Fruit fly (Drosophila melanogaster) whole organism, embryonic: ENCODE results near the gene ddbt.

Experiments
- ATbp ChIP-seq: fragments of 200-800 bp; sonication (Bioruptor generic); optimal IDR thresholded peaks from 2 replicates; lab custom pipeline; 2017; ENCODE audit warnings: missing biosample characterization, mild to moderate bottlenecking, missing genetic modification characterization, missing genetic modification reagents
- Abd-B ChIP-seq: fragments of 200-800 bp; sonication (Bioruptor generic); optimal IDR thresholded peaks from 2 replicates; lab custom pipeline; 2018; ENCODE audit warnings: missing biosample characterization, mild to moderate bottlenecking, missing genetic modification characterization, moderate library complexity
- Atf3 ChIP-seq: fragments of 200-800 bp; sonication (Bioruptor generic); optimal IDR thresholded peaks from 3 replicates; lab custom pipeline; 2016; ENCODE audit warnings: missing biosample characterization, missing genetic modification characterization
- BEAF-32 ChIP-seq: fragments of 200-800 bp; sonication (Bioruptor generic); optimal IDR thresholded peaks from 3 replicates; lab custom pipeline; 2017; ENCODE audit warnings: missing biosample characterization, missing genetic modification characterization, mild to moderate bottlenecking, moderate library complexity, missing genetic modification reagents
- CG10209 ChIP-seq: fragments of 200-800 bp; sonication (Bioruptor generic); optimal IDR thresholded peaks from 3 replicates; lab custom pipeline; 2017; ENCODE audit warnings: missing biosample characterization, mild to moderate bottlenecking, missing genetic modification characterization, missing genetic modification reagents
- CG10267 ChIP-seq: fragments of 200-800 bp; sonication (Bioruptor generic); optimal IDR thresholded peaks from 2 replicates; lab custom pipeline; 2018; ENCODE audit warnings: missing biosample characterization, mild to moderate bottlenecking, missing genetic modification characterization, moderate library complexity
- CG10366 ChIP-seq: fragments of 200-800 bp; sonication (Bioruptor generic); IDR thresholded peaks from 2 replicates; pipeline ENCODE4 v1.3.6; 2022; ENCODE audit warnings: missing biosample characterization, missing genetic modification characterization
- CG11560 ChIP-seq: fragments of 200-800 bp; sonication (Bioruptor generic); IDR thresholded peaks from 3 replicates; pipeline ENCODE4 v1.3.6; 2022; ENCODE audit warnings: missing biosample characterization, missing genetic modification characterization
- CG12391 ChIP-seq: fragments of 200-800 bp; sonication (Bioruptor generic); optimal IDR thresholded peaks from 3 replicates; lab custom pipeline; 2018; ENCODE audit warnings: missing biosample characterization, mild to moderate bottlenecking, missing genetic modification characterization, moderate library complexity
- CG14667 ChIP-seq: fragments of 200-800 bp; sonication (Bioruptor generic); IDR thresholded peaks from 2 replicates; pipeline ENCODE4 v1.3.6; 2022; ENCODE audit warnings: missing biosample characterization, missing genetic modification characterization
- CG17328 ChIP-seq: fragments of 200-800 bp; sonication (Bioruptor generic); IDR thresholded peaks from 2 replicates; pipeline ENCODE4 v1.3.6; 2022; ENCODE audit warnings: missing biosample characterization, missing genetic modification characterization
- CG17612 ChIP-seq: fragments of 200-800 bp; sonication (Bioruptor generic); IDR thresholded peaks from 2 replicates; pipeline ENCODE4 v1.3.6; 2022; ENCODE audit warnings: missing biosample characterization, missing genetic modification characterization
- CG2875 ChIP-seq: fragments of 200-800 bp; sonication (Bioruptor generic); optimal IDR thresholded peaks from 2 replicates; lab custom pipeline; 2017; ENCODE audit warnings: missing biosample characterization, mild to moderate bottlenecking, missing genetic modification characterization, missing genetic modification reagents
- CG33213 ChIP-seq: fragments of 200-800 bp; sonication (Bioruptor generic); optimal IDR thresholded peaks from 3 replicates; lab custom pipeline; 2016; ENCODE audit warnings: missing biosample characterization, missing genetic modification characterization
- CG3995 ChIP-seq: fragments of 200-800 bp; sonication (Bioruptor generic); optimal IDR thresholded peaks from 3 replicates; lab custom pipeline; 2016; ENCODE audit warnings: missing biosample characterization, missing genetic modification characterization
- CG43689 ChIP-seq: fragments of 200-800 bp; sonication (Bioruptor generic); IDR thresholded peaks from 2 replicates; pipeline ENCODE4 v1.3.6; 2022; ENCODE audit warnings: missing biosample characterization, missing genetic modification characterization
- CG5180 ChIP-seq: fragments of 200-800 bp; sonication (Bioruptor generic); optimal IDR thresholded peaks from 3 replicates; lab custom pipeline; 2017; ENCODE audit warnings: missing biosample characterization, missing genetic modification characterization, mild to moderate bottlenecking, moderate library complexity, missing genetic modification reagents
- CG5953 ChIP-seq: fragments of 200-800 bp; sonication (Bioruptor generic); IDR thresholded peaks from 2 replicates; pipeline ENCODE4 v1.3.6; 2022; ENCODE audit warnings: missing biosample characterization, missing genetic modification characterization
- CG6254 ChIP-seq: fragments of 200-800 bp; sonication (Bioruptor generic); optimal IDR thresholded peaks from 3 replicates; lab custom pipeline; 2017; ENCODE audit warnings: mild to moderate bottlenecking, missing biosample characterization, missing genetic modification reagents, missing genetic modification characterization
- CG7372 ChIP-seq: fragments of 200-800 bp; sonication (Bioruptor generic); IDR thresholded peaks from 2 replicates; pipeline ENCODE4 v1.3.6; 2022; ENCODE audit warnings: missing biosample characterization, missing genetic modification characterization
- CG7839 ChIP-seq: fragments of 200-800 bp; sonication (Bioruptor generic); optimal IDR thresholded peaks from 3 replicates; lab custom pipeline; 2018; ENCODE audit warnings: missing biosample characterization, mild to moderate bottlenecking, missing genetic modification characterization, moderate library complexity
- CG9727 ChIP-seq: fragments of 200-800 bp; sonication (Bioruptor generic); optimal IDR thresholded peaks from 3 replicates; lab custom pipeline; 2017; ENCODE audit warnings: missing biosample characterization, mild to moderate bottlenecking, missing genetic modification characterization
- CrebB ChIP-seq: fragments of 200-800 bp; sonication (Bioruptor generic); optimal IDR thresholded peaks from 3 replicates; lab custom pipeline; 2018; ENCODE audit warnings: missing biosample characterization, mild to moderate bottlenecking, missing genetic modification characterization
- D ChIP-seq, 2 experiments: fragments of 200-800 bp in 1 of 2; fragments of >200 bp in 1 of 2; sonication (Bioruptor generic) in 1 of 2; optimal IDR thresholded peaks; 2 replicates in 1 of 2; 3 replicates in 1 of 2; lab custom pipeline; 2017; ENCODE audit warnings: mild to moderate bottlenecking in 1 of 2, missing biosample characterization in 1 of 2, missing genetic modification characterization in 1 of 2, missing genetic modification reagents in 1 of 2
- D19A ChIP-seq: fragments of 200-800 bp; optimal IDR thresholded peaks from 3 replicates; lab custom pipeline; 2019; ENCODE audit warnings: missing biosample characterization, mild to moderate bottlenecking, missing genetic modification characterization, moderate library complexity
- Dad ChIP-seq: fragments of 200-800 bp; sonication (Bioruptor generic); optimal IDR thresholded peaks from 3 replicates; lab custom pipeline; 2016; ENCODE audit warnings: missing biosample characterization, missing genetic modification characterization
- Optix ChIP-seq: fragments of 200-800 bp; sonication (Bioruptor generic); IDR thresholded peaks from 3 replicates; pipeline ENCODE4 v1.3.6; 2022; ENCODE audit warnings: missing biosample characterization, missing genetic modification characterization
- Tbp ChIP-seq: fragments of >200 bp; optimal IDR thresholded peaks from 2 replicates; lab custom pipeline; 2018; ENCODE audit warnings: missing biosample characterization, missing genetic modification characterization
- Vsx1 ChIP-seq: fragments of 200-800 bp; sonication (Bioruptor generic); optimal IDR thresholded peaks from 2 replicates; lab custom pipeline; 2017; ENCODE audit warnings: missing biosample characterization, mild to moderate bottlenecking, missing genetic modification characterization, missing genetic modification reagents
- Xbp1 ChIP-seq: fragments of 200-800 bp; sonication (Bioruptor generic); optimal IDR thresholded peaks from 3 replicates; lab custom pipeline; 2016; ENCODE audit warnings: missing biosample characterization, mild to moderate bottlenecking, missing genetic modification characterization
- ab ChIP-seq: fragments of 200-800 bp; sonication (Bioruptor generic); optimal IDR thresholded peaks from 2 replicates; lab custom pipeline; 2016; ENCODE audit warnings: missing biosample characterization, missing genetic modification characterization
- al ChIP-seq: fragments of 200-800 bp; sonication (Bioruptor generic); IDR thresholded peaks from 2 replicates; pipeline ENCODE4 v1.3.6; 2022; ENCODE audit warnings: missing biosample characterization, missing genetic modification characterization
- ara ChIP-seq: fragments of 200-800 bp; sonication (Bioruptor generic); IDR thresholded peaks from 2 replicates; pipeline ENCODE4 v1.3.6; 2022; ENCODE audit warnings: missing biosample characterization, missing genetic modification characterization
- bbx ChIP-seq: fragments of 200-800 bp; sonication (Bioruptor generic); IDR thresholded peaks from 2 replicates; pipeline ENCODE4 v1.3.6; 2022; ENCODE audit warnings: missing biosample characterization, missing genetic modification characterization; ENCODE audit not compliant: partially characterized antibody
- cas ChIP-seq: fragments of 200-800 bp; sonication (Bioruptor generic); IDR thresholded peaks from 2 replicates; pipeline ENCODE4 v1.3.6; 2022; ENCODE audit warnings: missing biosample characterization, missing genetic modification characterization
- corto ChIP-seq: fragments of 200-800 bp; sonication (Bioruptor generic); optimal IDR thresholded peaks from 2 replicates; lab custom pipeline; 2016; ENCODE audit warnings: missing biosample characterization, mild to moderate bottlenecking, missing genetic modification characterization, moderate library complexity
- esg ChIP-seq: fragments of 200-800 bp; sonication (Bioruptor generic); conservative IDR thresholded peaks from 2 replicates; pipeline ENCODE4 v1.3.6; 2022; ENCODE audit warnings: missing biosample characterization, missing genetic modification characterization
- gro ChIP-seq: fragments of 200-800 bp; sonication (Bioruptor generic); optimal IDR thresholded peaks from 2 replicates; lab custom pipeline; 2016; ENCODE audit warnings: missing biosample characterization, missing genetic modification characterization
- lola ChIP-seq, 3 experiments: fragments of >200 bp in 2 of 3; fragments of 200-800 bp in 1 of 3; sonication (Bioruptor generic) in 1 of 3; optimal IDR thresholded peaks; 2 replicates each; lab custom pipeline; 2017 to 2019; ENCODE audit warnings: missing biosample characterization in 3 of 3, missing genetic modification characterization in 3 of 3, mild to moderate bottlenecking in 1 of 3, moderate library complexity in 1 of 3
- pb ChIP-seq: fragments of 200-800 bp; sonication (Bioruptor generic); optimal IDR thresholded peaks from 3 replicates; lab custom pipeline; 2016; ENCODE audit warnings: missing biosample characterization, missing genetic modification characterization
- pzg ChIP-seq: fragments of 200-800 bp; sonication (Bioruptor generic); optimal IDR thresholded peaks from 3 replicates; lab custom pipeline; 2018; ENCODE audit warnings: missing biosample characterization, mild to moderate bottlenecking, missing genetic modification characterization, moderate library complexity
- ranshi ChIP-seq: fragments of 200-800 bp; sonication (Bioruptor generic); IDR thresholded peaks from 2 replicates; pipeline ENCODE4 v1.3.6; 2022; ENCODE audit warnings: missing biosample characterization, missing genetic modification characterization
- repo ChIP-seq: fragments of 200-800 bp; sonication (Bioruptor generic); optimal IDR thresholded peaks from 2 replicates; lab custom pipeline; 2016; ENCODE audit warnings: missing biosample characterization, missing genetic modification characterization
- shn ChIP-seq: fragments of 200-800 bp; sonication (Bioruptor generic); optimal IDR thresholded peaks from 3 replicates; lab custom pipeline; 2016; ENCODE audit warnings: missing biosample characterization, missing genetic modification characterization
- trem ChIP-seq: fragments of 200-800 bp; optimal IDR thresholded peaks from 3 replicates; lab custom pipeline; 2019; ENCODE audit warnings: missing biosample characterization, mild to moderate bottlenecking, missing genetic modification characterization, moderate library complexity
- ttk ChIP-seq: fragments of 200-800 bp; sonication (Bioruptor generic); IDR thresholded peaks from 2 replicates; pipeline ENCODE4 v2.1.2; 2022; ENCODE audit warnings: missing biosample characterization, missing genetic modification characterization
- twi ChIP-seq: fragments of 200-800 bp; optimal IDR thresholded peaks from 2 replicates; lab custom pipeline; 2019; ENCODE audit warnings: missing biosample characterization, mild to moderate bottlenecking, missing genetic modification characterization, moderate library complexity
- wek ChIP-seq: fragments of 200-800 bp; sonication (Bioruptor generic); optimal IDR thresholded peaks from 3 replicates; lab custom pipeline; 2018; ENCODE audit warnings: missing biosample characterization, mild to moderate bottlenecking, missing genetic modification characterization, moderate library complexity
- zen2 ChIP-seq: fragments of 200-800 bp; sonication (Bioruptor generic); IDR thresholded peaks from 3 replicates; pipeline ENCODE4 v1.3.6; 2022; ENCODE audit warnings: missing biosample characterization, missing genetic modification characterization; ENCODE audit not compliant: partially characterized antibody

ddbt gene

DNA sequence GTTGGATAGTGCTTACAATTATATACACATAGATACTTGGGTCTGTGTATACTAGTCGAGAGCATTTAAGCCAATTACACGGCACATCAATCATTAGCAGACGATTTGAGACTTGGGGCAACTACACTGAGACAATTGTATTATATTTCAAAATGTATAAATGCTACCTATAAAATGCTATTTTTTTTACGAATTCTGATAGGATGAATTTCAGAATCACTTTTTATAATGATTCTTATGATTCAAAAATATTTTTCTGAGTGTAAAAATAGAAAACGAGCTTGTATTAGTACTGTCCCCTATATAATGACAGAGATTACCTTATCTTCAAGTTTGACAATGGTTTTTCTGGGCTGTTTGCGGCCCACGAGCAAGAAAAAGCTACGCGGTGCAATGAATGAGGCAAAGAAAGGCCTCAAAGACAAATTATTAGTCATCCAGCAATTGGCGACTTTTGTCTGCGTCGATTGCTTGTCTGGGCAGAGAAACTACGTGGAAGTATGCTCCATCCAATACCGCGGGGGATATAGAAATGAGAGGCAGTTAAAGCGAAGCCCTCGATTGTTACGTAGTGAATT, 33.9 kb downstream of the ddbt start (continued):
- TF ChIP-seq CG17328 (GFP tag; lab: Robert Waterston, UW) (peak; percentile 77), ab (GFP tag; lab: Kevin White, UChicago) (no peak), bbx (no peak), CG14667 (GFP tag; lab: Robert Waterston, UW) (peak; percentile 76), ttk (GFP tag; lab: Robert Waterston, UW) (peak; percentile 88), cas (GFP tag; lab: Robert Waterston, UW) (peak; percentile 70), al (peak; percentile 68), CG3995 (GFP tag; lab: Kevin White, UChicago) (no peak), Vsx1 (GFP tag; lab: Kevin White, UChicago) (no peak), lola (GFP tag; optimal IDR thresholded peaks at IDR 0.05; lab: Kevin White, UChicago) (peak in 1 of 3 experiments; percentile 23), Tbp (GFP tag; lab: Kevin White, UChicago) (no peak), corto (GFP tag; lab: Kevin White, UChicago) (no peak), CG12391 (tag; lab: Kevin White, UChicago) (peak; percentile 79), BEAF-32 (GFP tag; lab: Kevin White, UChicago) (no peak), CG11560 (tag; lab: Robert Waterston, UW) (0 out of 3 replicates have a peak, but pooled peaks have one; percentile 49), D19A (tag; lab: Kevin White, UChicago) (no peak), CG9727 (GFP tag; lab: Kevin White, UChicago) (peak; percentile 80), CG17612 (peak; percentile 58; the same call in 1 of the 2 replicates), shn (GFP tag; lab: Kevin White, UChicago) (no peak), CG43689 (GFP tag; lab: Robert Waterston, UW) (peak; percentile 63), CG5953 (GFP tag; lab: Robert Waterston, UW) (peak; percentile 66), CG2875 (GFP tag; lab: Kevin White, UChicago) (peak; percentile 32), pb (GFP tag; lab: Kevin White, UChicago) (peak; percentile 41), gro (GFP tag; lab: Kevin White, UChicago) (peak; percentile 64), Atf3 (GFP tag; lab: Kevin White, UChicago) (no peak), CG10209 (GFP tag; lab: Kevin White, UChicago) (peak; percentile 28), zen2 (GFP tag; lab: Robert Waterston, UW) (no peak), CG10267 (tag; lab: Kevin White, UChicago) (peak; percentile 76), CG7372 (GFP tag; lab: Robert Waterston, UW) (no peak), CG5180 (GFP tag; lab: Kevin White, UChicago) (peak; percentile 28), repo (GFP tag; lab: Kevin White, UChicago) (no peak), pzg (GFP tag; lab: Kevin White, UChicago) (no peak), CG10366 (peak; percentile 65), ATbp (GFP tag; lab: Kevin White, UChicago) (peak; percentile 8), CG7839 (tag; lab: Kevin White, UChicago) (peak; percentile 83), ara (peak; percentile 70), ranshi (peak; percentile 88), wek (GFP tag; lab: Kevin White, UChicago) (no peak), trem (peak; percentile 61), Dad (GFP tag; lab: Kevin White, UChicago) (peak; percentile 52), CG6254 (GFP tag; lab: Kevin White, UChicago) (peak; percentile 50), Abd-B (GFP tag; lab: Kevin White, UChicago) (peak; percentile 26), CG33213 (GFP tag; lab: Kevin White, UChicago) (peak; percentile 45), Optix (GFP tag; lab: Robert Waterston, UW) (no peak), D (optimal IDR thresholded peaks at IDR 0.05; lab: Kevin White, UChicago) (no peak), D (GFP tag; optimal IDR thresholded peaks at IDR 0.05; lab: Kevin White, UChicago) (no peak), esg (GFP tag; lab: Robert Waterston, UW) (peak; percentile 52), CrebB (tag; lab: Kevin White, UChicago) (no peak), twi (tag; lab: Kevin White, UChicago) (no peak), Xbp1 (GFP tag; lab: Kevin White, UChicago) (peak; percentile 72)
